Fruit fly (Drosophila melanogaster): ENCODE results near the gene CG33700.

CG33700 gene

dm6 chr3L:9505007-9505712 lies 20.2 kb downstream of the CG33700 start, which contains the start of gene path:
Gene path (minus strand): TSS chr3L:9505328.
- TF ChIP-seq pan (optimal IDR thresholded peaks at IDR 0.05) (no peak), Dll (optimal IDR thresholded peaks at IDR 0.05) (no peak), EcR (GFP tag; optimal IDR thresholded peaks at IDR 0.05) (no peak), psq (optimal IDR thresholded peaks at IDR 0.05) (no peak), CG8478 (optimal IDR thresholded peaks at IDR 0.05) (no peak), usp (GFP tag; optimal IDR thresholded peaks at IDR 0.05) (no peak)

- TF ChIP-seq pan (optimal IDR thresholded peaks at IDR 0.05) (no peak), usp (GFP tag; optimal IDR thresholded peaks at IDR 0.05) (no peak), CG8478 (optimal IDR thresholded peaks at IDR 0.05) (no peak), Dll (optimal IDR thresholded peaks at IDR 0.05) (no peak), EcR (GFP tag; optimal IDR thresholded peaks at IDR 0.05) (no peak), psq (optimal IDR thresholded peaks at IDR 0.05) (no peak)
These were observed 20.8 kb downstream of the CG33700 start for dm6 chr3L:9504530-9504929.

- no peak for TF ChIP-seq Dll (optimal IDR thresholded peaks at IDR 0.05)
- no peak for TF ChIP-seq psq (optimal IDR thresholded peaks at IDR 0.05)
- no peak for TF ChIP-seq pan (optimal IDR thresholded peaks at IDR 0.05)
- TF ChIP-seq CG8478 (optimal IDR thresholded peaks at IDR 0.05): no peak
- no peak for TF ChIP-seq EcR (GFP tag; optimal IDR thresholded peaks at IDR 0.05)
- TF ChIP-seq usp (GFP tag; optimal IDR thresholded peaks at IDR 0.05): no peak
These were observed 21.6 kb downstream of the CG33700 start for dm6 chr3L:9503552-9504317.

- TF ChIP-seq psq (optimal IDR thresholded peaks at IDR 0.05) (no peak), Dll (optimal IDR thresholded peaks at IDR 0.05) (no peak), CG8478 (optimal IDR thresholded peaks at IDR 0.05) (no peak), usp (GFP tag; optimal IDR thresholded peaks at IDR 0.05) (no peak), EcR (GFP tag; optimal IDR thresholded peaks at IDR 0.05) (no peak), pan (optimal IDR thresholded peaks at IDR 0.05) (no peak)
These were observed 22.5 kb downstream of the CG33700 start for dm6 chr3L:9502856-9503255.

dm6 chr3L:9502294-9502693 lies 23.1 kb downstream of the CG33700 start:
- no peak for TF ChIP-seq Dll (optimal IDR thresholded peaks at IDR 0.05)

- no peak for TF ChIP-seq usp (GFP tag; optimal IDR thresholded peaks at IDR 0.05)
These were observed 24.0 kb downstream of the CG33700 start for dm6 chr3L:9501298-9501697.

- TF ChIP-seq pan (optimal IDR thresholded peaks at IDR 0.05): no peak
These were observed 25.2 kb downstream of the CG33700 start for dm6 chr3L:9499919-9500807.

- TF ChIP-seq pan (optimal IDR thresholded peaks at IDR 0.05): no peak
- no peak for TF ChIP-seq psq (optimal IDR thresholded peaks at IDR 0.05)
- no peak for TF ChIP-seq Dll (optimal IDR thresholded peaks at IDR 0.05)
- no peak for TF ChIP-seq CG8478 (optimal IDR thresholded peaks at IDR 0.05)
- no peak for TF ChIP-seq EcR (GFP tag; optimal IDR thresholded peaks at IDR 0.05)
- no peak for TF ChIP-seq usp (GFP tag; optimal IDR thresholded peaks at IDR 0.05)
These were observed 27.2 kb downstream of the CG33700 start for dm6 chr3L:9497981-9498619.

dm6 chr3L:9497249-9497648 lies 28.1 kb downstream of the CG33700 start:
- TF ChIP-seq pan (optimal IDR thresholded peaks at IDR 0.05) (no peak), Dll (optimal IDR thresholded peaks at IDR 0.05) (no peak), CG8478 (optimal IDR thresholded peaks at IDR 0.05) (no peak), usp (GFP tag; optimal IDR thresholded peaks at IDR 0.05) (no peak), psq (optimal IDR thresholded peaks at IDR 0.05) (no peak), EcR (GFP tag; optimal IDR thresholded peaks at IDR 0.05) (no peak)

- TF ChIP-seq EcR (GFP tag; optimal IDR thresholded peaks at IDR 0.05) (no peak), pan (optimal IDR thresholded peaks at IDR 0.05) (no peak), Dll (optimal IDR thresholded peaks at IDR 0.05) (no peak), psq (optimal IDR thresholded peaks at IDR 0.05) (no peak), usp (GFP tag; optimal IDR thresholded peaks at IDR 0.05) (no peak), CG8478 (optimal IDR thresholded peaks at IDR 0.05) (no peak)
These were observed 33.2 kb downstream of the CG33700 start, which contains the start of gene CG32037 for dm6 chr3L:9492115-9492514. Gene CG32037 (minus strand): TSS chr3L:9492215.

- no peak for TF ChIP-seq EcR (GFP tag; optimal IDR thresholded peaks at IDR 0.05)
- TF ChIP-seq psq (optimal IDR thresholded peaks at IDR 0.05): no peak
- TF ChIP-seq Dll (optimal IDR thresholded peaks at IDR 0.05): no peak
- TF ChIP-seq CG8478 (optimal IDR thresholded peaks at IDR 0.05): no peak
- no peak for TF ChIP-seq usp (GFP tag; optimal IDR thresholded peaks at IDR 0.05)
- TF ChIP-seq pan (optimal IDR thresholded peaks at IDR 0.05): no peak
These were observed 34.0 kb downstream of the CG33700 start for dm6 chr3L:9491331-9491730.

dm6 chr3L:9490432-9490831 lies 34.9 kb downstream of the CG33700 start:
- no peak for TF ChIP-seq EcR (GFP tag; optimal IDR thresholded peaks at IDR 0.05)
- TF ChIP-seq psq (optimal IDR thresholded peaks at IDR 0.05): no peak

Measured in whole organism.